Worm (Caenorhabditis elegans) whole organism, L2 larva: ENCODE measurements around the gene rpl-21.

ENCODE experiments used
- C34F6.9 ChIP-seq: fragments of 150-350 bp; optimal IDR thresholded peaks from 2 replicates; lab custom pipeline; 2014; ENCODE audit warnings: missing biosample characterization, missing genetic modification characterization
- F13H6.1 ChIP-seq: sonication (generic microtip); optimal IDR thresholded peaks from 2 replicates; lab custom pipeline; 2016; ENCODE audit warnings: missing genetic modification characterization, missing compliant biosample characterization
- Y55F3AM.14 ChIP-seq: fragments of 200-800 bp; sonication (Bioruptor generic); optimal IDR thresholded peaks from 2 replicates; lab custom pipeline; 2018; ENCODE audit warnings: mild to moderate bottlenecking, missing genetic modification characterization, missing compliant biosample characterization
- ZK546.5 ChIP-seq: sonication (generic microtip); optimal IDR thresholded peaks from 2 replicates; lab custom pipeline; 2017; ENCODE audit warnings: missing biosample characterization, missing genetic modification characterization
- alr-1 ChIP-seq: fragments of 150-350 bp; optimal IDR thresholded peaks from 2 replicates; lab custom pipeline; 2014; ENCODE audit warnings: missing biosample characterization, missing genetic modification characterization
- aly-2 ChIP-seq: fragments of 150-350 bp; optimal IDR thresholded peaks from 2 replicates; lab custom pipeline; 2014; ENCODE audit warnings: missing biosample characterization, missing genetic modification characterization
- ama-1 ChIP-seq: fragments of 150-350 bp; optimal IDR thresholded peaks from 2 replicates; lab custom pipeline; 2018; ENCODE audit warnings: inconsistent platforms
- blmp-1 ChIP-seq: sonication (generic microtip); optimal IDR thresholded peaks from 2 replicates; lab custom pipeline; 2017; ENCODE audit warnings: missing genetic modification characterization, mild to moderate bottlenecking, missing compliant biosample characterization, antibody characterized with exemption, moderate library complexity; ENCODE audit not compliant: insufficient read depth
- ceh-16 ChIP-seq: fragments of 150-350 bp; optimal IDR thresholded peaks from 2 replicates; lab custom pipeline; 2014; ENCODE audit warnings: missing biosample characterization, missing genetic modification characterization
- ceh-82 ChIP-seq: fragments of 150-350 bp; optimal IDR thresholded peaks from 2 replicates; lab custom pipeline; 2014; ENCODE audit warnings: missing biosample characterization, missing genetic modification characterization
- crh-2 ChIP-seq: sonication (generic microtip); optimal IDR thresholded peaks from 2 replicates; lab custom pipeline; 2017; ENCODE audit warnings: missing biosample characterization, missing genetic modification characterization
- dmd-4 ChIP-seq: sonication (generic microtip); optimal IDR thresholded peaks from 2 replicates; lab custom pipeline; 2017; ENCODE audit warnings: missing biosample characterization, missing genetic modification characterization
- egl-27 ChIP-seq: sonication (generic microtip); optimal IDR thresholded peaks from 3 replicates; lab custom pipeline; 2017; ENCODE audit warnings: missing biosample characterization, missing genetic modification reagents, missing genetic modification characterization
- elt-1 ChIP-seq: fragments of 150-350 bp; optimal IDR thresholded peaks from 2 replicates; lab custom pipeline; 2014; ENCODE audit warnings: missing biosample characterization, missing genetic modification characterization
- fos-1 ChIP-seq: fragments of 150-350 bp; optimal IDR thresholded peaks from 2 replicates; lab custom pipeline; 2014; ENCODE audit warnings: missing biosample characterization, missing genetic modification characterization
- gmeb-1 ChIP-seq: fragments of 150-350 bp; optimal IDR thresholded peaks from 2 replicates; lab custom pipeline; 2014; ENCODE audit warnings: missing biosample characterization, missing genetic modification characterization
- lin-11 ChIP-seq: fragments of 150-350 bp; sonication (generic microtip); optimal IDR thresholded peaks from 2 replicates; lab custom pipeline; 2014; ENCODE audit warnings: missing biosample characterization, missing genetic modification characterization, inconsistent platforms, mixed read lengths
- lin-13 ChIP-seq: fragments of 150-350 bp; optimal IDR thresholded peaks from 2 replicates; lab custom pipeline; 2014; ENCODE audit warnings: missing biosample characterization, missing genetic modification reagents, missing genetic modification characterization
- lin-39 ChIP-seq: fragments of 150-350 bp; optimal IDR thresholded peaks from 2 replicates; lab custom pipeline; 2014; ENCODE audit warnings: missing biosample characterization, missing genetic modification reagents, missing genetic modification characterization
- lsy-2 ChIP-seq, 2 experiments: fragments of 150-350 bp in 1 of 2; sonication (generic microtip) in 1 of 2; optimal IDR thresholded peaks; 2 replicates each; lab custom pipeline; 2014 to 2017; ENCODE audit warnings: missing biosample characterization in 2 of 2, missing genetic modification characterization in 2 of 2
- mab-5 ChIP-seq: fragments of 150-350 bp; optimal IDR thresholded peaks from 2 replicates; lab custom pipeline; 2014; ENCODE audit warnings: missing biosample characterization, missing genetic modification characterization
- mdl-1 ChIP-seq, 2 experiments: fragments of 150-350 bp in 1 of 2; sonication (generic microtip) in 1 of 2; optimal IDR thresholded peaks; 2 replicates each; lab custom pipeline; 2017; ENCODE audit warnings: missing biosample characterization in 2 of 2, missing genetic modification characterization in 2 of 2
- nhr-11 ChIP-seq: fragments of 150-350 bp; optimal IDR thresholded peaks from 2 replicates; lab custom pipeline; 2014; ENCODE audit warnings: missing biosample characterization, missing genetic modification characterization
- nhr-12 ChIP-seq: fragments of 150-350 bp; optimal IDR thresholded peaks from 2 replicates; lab custom pipeline; 2014; ENCODE audit warnings: missing biosample characterization, missing genetic modification characterization
- nhr-129 ChIP-seq: fragments of 150-350 bp; optimal IDR thresholded peaks from 2 replicates; lab custom pipeline; 2014; ENCODE audit warnings: missing biosample characterization, missing genetic modification characterization
- nhr-21 ChIP-seq: fragments of 150-350 bp; optimal IDR thresholded peaks from 2 replicates; lab custom pipeline; 2014; ENCODE audit warnings: missing biosample characterization, missing genetic modification characterization
- nhr-23 ChIP-seq: fragments of 150-350 bp; optimal IDR thresholded peaks from 2 replicates; lab custom pipeline; 2014; ENCODE audit warnings: missing biosample characterization, missing genetic modification reagents, missing genetic modification characterization
- nhr-237 ChIP-seq: fragments of 150-350 bp; optimal IDR thresholded peaks from 2 replicates; lab custom pipeline; 2014; ENCODE audit warnings: missing biosample characterization, missing genetic modification characterization
- nhr-25 ChIP-seq: fragments of 150-350 bp; sonication (generic microtip); optimal IDR thresholded peaks from 3 replicates; lab custom pipeline; 2014; ENCODE audit warnings: missing biosample characterization, missing genetic modification characterization
- nhr-6 ChIP-seq: fragments of 150-350 bp; optimal IDR thresholded peaks from 2 replicates; lab custom pipeline; 2014; ENCODE audit warnings: missing biosample characterization, missing genetic modification characterization
- nhr-77 ChIP-seq: fragments of 150-350 bp; optimal IDR thresholded peaks from 2 replicates; lab custom pipeline; 2014; ENCODE audit warnings: missing biosample characterization, missing genetic modification characterization
- peb-1 ChIP-seq: fragments of 150-350 bp; optimal IDR thresholded peaks from 2 replicates; lab custom pipeline; 2014; ENCODE audit warnings: missing biosample characterization, missing genetic modification characterization
- sem-4 ChIP-seq: fragments of 150-350 bp; optimal IDR thresholded peaks from 2 replicates; lab custom pipeline; 2014; ENCODE audit warnings: missing biosample characterization, missing genetic modification reagents, missing genetic modification characterization
- skn-1 ChIP-seq: sonication (generic microtip); optimal IDR thresholded peaks from 2 replicates; lab custom pipeline; 2017; ENCODE audit warnings: missing biosample characterization, missing genetic modification characterization
- sma-3 ChIP-seq: sonication (generic microtip); optimal IDR thresholded peaks from 2 replicates; lab custom pipeline; 2016; ENCODE audit warnings: missing genetic modification reagents, missing genetic modification characterization, missing compliant biosample characterization
- snpc-4 ChIP-seq: fragments of 150-350 bp; optimal IDR thresholded peaks from 2 replicates; lab custom pipeline; 2014; ENCODE audit warnings: missing biosample characterization, missing genetic modification characterization
- unc-39 ChIP-seq: fragments of 150-350 bp; optimal IDR thresholded peaks from 2 replicates; lab custom pipeline; 2014; ENCODE audit warnings: missing biosample characterization, missing genetic modification characterization
- unc-55 ChIP-seq: fragments of 150-350 bp; sonication (generic microtip); optimal IDR thresholded peaks from 3 replicates; lab custom pipeline; 2014; ENCODE audit warnings: missing biosample characterization, missing genetic modification reagents, missing genetic modification characterization
- unc-62 ChIP-seq: fragments of 150-350 bp; optimal IDR thresholded peaks from 2 replicates; lab custom pipeline; 2014; ENCODE audit warnings: missing biosample characterization, missing genetic modification reagents, missing genetic modification characterization
- zag-1 ChIP-seq: fragments of 150-350 bp; optimal IDR thresholded peaks from 2 replicates; lab custom pipeline; 2014; ENCODE audit warnings: missing biosample characterization, missing genetic modification characterization
- ztf-1 ChIP-seq: fragments of 200-800 bp; sonication (Bioruptor generic); conservative IDR thresholded peaks from 2 replicates; pipeline ENCODE4 v1.3.6; 2022; ENCODE audit warnings: missing genetic modification characterization, missing compliant biosample characterization
- ztf-11 ChIP-seq: sonication (generic microtip); optimal IDR thresholded peaks from 2 replicates; lab custom pipeline; 2017; ENCODE audit warnings: missing biosample characterization, missing genetic modification characterization
- ztf-4 ChIP-seq: fragments of 150-350 bp; optimal IDR thresholded peaks from 2 replicates; lab custom pipeline; 2014; ENCODE audit warnings: missing biosample characterization, missing genetic modification characterization

Gene rpl-21

DNA sequence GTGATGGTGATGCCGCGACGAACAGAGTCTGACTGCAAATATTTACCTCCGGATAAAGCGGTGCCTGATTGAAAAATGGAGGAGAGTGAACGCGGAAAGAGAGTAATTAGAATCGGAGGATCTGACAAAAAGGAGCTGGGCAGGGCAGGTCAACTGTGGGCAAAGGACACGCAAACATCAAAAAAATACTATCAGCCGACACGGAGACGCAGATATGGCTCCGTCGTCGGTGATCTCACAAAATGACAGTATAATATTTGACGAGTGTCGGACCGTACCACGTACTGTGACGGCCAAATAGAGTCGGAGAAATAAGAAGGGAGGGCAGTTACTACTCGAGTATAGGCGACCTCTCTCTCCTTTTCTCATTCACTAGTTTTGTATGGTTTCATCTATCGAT lies 2.5 kb upstream of the rpl-21 start:
- peak; percentile 9 for TF ChIP-seq nhr-129 (tag; lab: Kevin White, UChicago)
- TF ChIP-seq peb-1 (tag; lab: Kevin White, UChicago) = peak; percentile 10
- no peak for TF ChIP-seq ceh-16 (tag; lab: Kevin White, UChicago)
- no peak for TF ChIP-seq lin-39
- no peak for TF ChIP-seq Y55F3AM.14 (GFP tag; lab: Kevin White, UChicago)
- TF ChIP-seq lsy-2 (tag; optimal IDR thresholded peaks at IDR 0.05; lab: Kevin White, UChicago) = no peak
- no peak for TF ChIP-seq mab-5 (tag; lab: Kevin White, UChicago)
- TF ChIP-seq F13H6.1 (tag; lab: Kevin White, UChicago) = no peak

DNA sequence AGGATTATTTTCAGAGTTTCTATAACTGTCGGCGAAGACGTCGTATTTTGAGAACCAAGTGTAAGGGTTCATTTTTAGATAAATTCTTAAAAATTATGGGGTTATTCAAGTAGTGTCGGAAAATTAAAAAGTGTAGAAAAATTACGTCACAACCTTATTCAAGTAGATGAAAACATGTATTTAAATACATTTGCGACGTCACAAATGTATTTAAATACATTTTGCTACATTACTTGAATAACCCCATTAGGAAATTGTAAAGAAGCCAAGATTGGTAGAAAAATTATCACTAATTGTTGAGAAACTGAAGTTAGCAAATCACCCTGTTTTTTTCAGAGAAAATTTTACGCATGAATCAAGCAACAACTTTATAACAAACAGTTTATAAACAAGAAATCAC lies 832 bp downstream of the rpl-21 start:
- peak; percentile 7 for TF ChIP-seq nhr-25 (tag; lab: Kevin White, UChicago)
- TF ChIP-seq ZK546.5 (tag; lab: Kevin White, UChicago) = no peak

DNA sequence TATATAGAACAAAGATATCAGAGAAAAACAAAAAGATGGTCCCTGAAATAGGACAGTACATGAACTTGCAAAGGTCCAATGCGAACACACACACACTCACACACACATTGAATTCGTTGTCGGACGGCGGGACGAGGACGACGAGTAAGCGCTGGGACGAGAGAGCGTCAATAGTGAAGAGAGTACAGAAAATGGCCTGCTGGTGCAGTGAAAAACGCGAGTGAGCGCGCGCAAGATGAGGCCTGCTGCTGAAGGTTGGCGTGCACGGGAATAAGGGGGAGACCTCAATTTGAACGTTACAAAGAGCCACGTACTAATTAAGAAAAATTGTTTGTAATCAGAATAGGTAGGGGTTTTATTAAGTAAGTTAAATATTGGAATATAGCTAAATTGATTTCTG lies 3.0 kb downstream of the rpl-21 start:
- TF ChIP-seq ZK546.5 (tag; lab: Kevin White, UChicago) = no peak
- TF ChIP-seq nhr-129 (tag; lab: Kevin White, UChicago) = peak; percentile 51
- no peak for TF ChIP-seq nhr-12 (tag; lab: Kevin White, UChicago)
- no peak for TF ChIP-seq ama-1 (lab: Kevin White, UChicago)
- TF ChIP-seq C34F6.9 (tag; lab: Kevin White, UChicago) = no peak
- no peak for TF ChIP-seq crh-2 (tag; lab: Kevin White, UChicago)
- TF ChIP-seq skn-1 (tag; lab: Kevin White, UChicago) = no peak
- no peak for TF ChIP-seq ceh-82
- TF ChIP-seq F13H6.1 (tag; lab: Kevin White, UChicago) = peak; percentile 6
- no peak for TF ChIP-seq lin-11 (tag; lab: Kevin White, UChicago)
- no peak for TF ChIP-seq sem-4
- TF ChIP-seq dmd-4 (tag; lab: Kevin White, UChicago) = no peak
- TF ChIP-seq nhr-23 (tag; lab: Kevin White, UChicago) = no peak
- TF ChIP-seq ztf-4 = no peak
- TF ChIP-seq nhr-25 (tag; lab: Kevin White, UChicago) = no peak
- no peak for TF ChIP-seq mdl-1 (tag; optimal IDR thresholded peaks at IDR 0.05; lab: Kevin White, UChicago)
- TF ChIP-seq egl-27 = no peak
- peak; percentile 11 to 22 for TF ChIP-seq lsy-2 (tag; optimal IDR thresholded peaks at IDR 0.05; lab: Kevin White, UChicago)
- no peak for TF ChIP-seq mab-5 (tag; lab: Kevin White, UChicago)
- no peak for TF ChIP-seq nhr-21 (tag; lab: Kevin White, UChicago)
- TF ChIP-seq unc-55 (GFP tag; lab: Kevin White, UChicago) = peak; percentile 37
- TF ChIP-seq unc-39 = no peak

DNA sequence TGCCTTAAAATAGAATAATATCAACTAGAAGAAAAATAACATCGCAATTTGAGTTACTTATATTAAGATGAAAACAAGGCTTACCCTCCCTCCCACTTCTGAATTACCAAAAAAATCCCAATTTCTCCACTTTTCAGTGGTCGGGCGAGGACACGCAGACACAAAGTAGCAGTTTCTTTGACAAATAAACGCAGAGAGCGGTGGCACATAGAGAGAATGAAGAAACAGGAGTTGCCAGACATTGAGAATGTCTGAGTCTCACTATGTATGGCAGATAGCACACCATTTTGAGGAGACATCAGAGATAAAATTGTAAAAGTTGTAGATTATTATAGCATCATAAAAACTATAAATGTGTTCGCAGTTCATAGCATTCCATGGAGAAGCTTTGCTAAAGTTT lies 4.8 kb downstream of the rpl-21 start:
- TF ChIP-seq Y55F3AM.14 (GFP tag; lab: Kevin White, UChicago) (no peak), nhr-21 (tag; lab: Kevin White, UChicago) (peak; percentile 34), alr-1 (tag; lab: Kevin White, UChicago) (no peak), skn-1 (tag; lab: Kevin White, UChicago) (no peak), nhr-11 (tag; lab: Kevin White, UChicago) (no peak), gmeb-1 (tag; lab: Kevin White, UChicago) (peak; percentile 32), snpc-4 (tag; lab: Kevin White, UChicago) (no peak), ceh-82 (no peak), ceh-16 (tag; lab: Kevin White, UChicago) (no peak), fos-1 (tag; lab: Kevin White, UChicago) (peak; percentile 72), F13H6.1 (tag; lab: Kevin White, UChicago) (peak; percentile 67), ama-1 (lab: Kevin White, UChicago) (no peak), nhr-6 (tag; lab: Kevin White, UChicago) (peak; percentile 80), ztf-11 (no peak), zag-1 (no peak), lin-39 (no peak), sma-3 (peak; percentile 38), nhr-237 (no peak), C34F6.9 (tag; lab: Kevin White, UChicago) (peak; percentile 71), lsy-2 (tag; optimal IDR thresholded peaks at IDR 0.05; lab: Kevin White, UChicago) (peak; percentile 62 to 81), aly-2 (tag; lab: Kevin White, UChicago) (no peak), lin-11 (tag; lab: Kevin White, UChicago) (no peak), mdl-1 (tag; optimal IDR thresholded peaks at IDR 0.05; lab: Kevin White, UChicago) (no peak), elt-1 (tag; lab: Kevin White, UChicago) (no peak), ztf-1 (GFP tag; lab: Robert Waterston, UW) (no peak), crh-2 (tag; lab: Kevin White, UChicago) (peak; percentile 85), nhr-25 (tag; lab: Kevin White, UChicago) (peak; percentile 26), sem-4 (no peak), peb-1 (tag; lab: Kevin White, UChicago) (no peak), unc-62 (GFP tag; lab: Kevin White, UChicago) (no peak), nhr-77 (tag; lab: Kevin White, UChicago) (no peak), nhr-12 (tag; lab: Kevin White, UChicago) (no peak), ZK546.5 (tag; lab: Kevin White, UChicago) (no peak), unc-39 (no peak), lin-13 (GFP tag; lab: Kevin White, UChicago) (peak; percentile 36), nhr-129 (tag; lab: Kevin White, UChicago) (peak; percentile 63), mab-5 (tag; lab: Kevin White, UChicago) (no peak), dmd-4 (tag; lab: Kevin White, UChicago) (no peak), blmp-1 (tag; lab: Kevin White, UChicago) (no peak)
